Worm (Caenorhabditis elegans) whole organism, young adult: ENCODE data around the gene gpdh-2.
A peak's percentile ranks its signal among the peaks of the same experiment; 100 is the strongest.

Source experiments
- B0336.3 ChIP-seq: fragments of 200-800 bp; sonication (Bioruptor generic); IDR thresholded peaks from 2 replicates; pipeline ENCODE4 v1.3.6; 2022; ENCODE audit warnings: missing genetic modification characterization, missing compliant biosample characterization
- F10E7.11 ChIP-seq: sonication (generic microtip); optimal IDR thresholded peaks from 2 replicates; lab custom pipeline; 2017; ENCODE audit warnings: mild to moderate bottlenecking, missing genetic modification characterization, moderate library complexity, missing compliant biosample characterization
- F33H1.4 ChIP-seq: fragments of 200-800 bp; sonication (Bioruptor generic); IDR thresholded peaks from 2 replicates; pipeline ENCODE4 v1.3.6; 2022; ENCODE audit warnings: missing genetic modification reagents, missing genetic modification characterization, missing compliant biosample characterization
- F55B11.4 ChIP-seq: sonication (generic microtip); optimal IDR thresholded peaks from 2 replicates; lab custom pipeline; 2016; ENCODE audit warnings: missing compliant biosample characterization, missing genetic modification characterization, borderline replicate concordance; ENCODE audit not compliant: insufficient read depth
- K11D2.4 ChIP-seq: fragments of 200-800 bp; sonication (Bioruptor generic); IDR thresholded peaks from 2 replicates; pipeline ENCODE4 v1.3.6; 2022; ENCODE audit warnings: missing genetic modification reagents, missing genetic modification characterization, missing compliant biosample characterization
- Y53F4B.3 ChIP-seq: fragments of 200-800 bp; sonication (Bioruptor generic); IDR thresholded peaks from 2 replicates; pipeline ENCODE4 v1.3.6; 2022; ENCODE audit warnings: missing genetic modification reagents, missing genetic modification characterization, missing compliant biosample characterization
- Y53G8AR.9 ChIP-seq: fragments of 200-800 bp; sonication (Bioruptor generic); conservative IDR thresholded peaks from 2 replicates; pipeline ENCODE4 v1.3.6; 2022; ENCODE audit warnings: missing genetic modification reagents, missing genetic modification characterization, missing compliant biosample characterization
- Y79H2A.3 ChIP-seq: fragments of 200-800 bp; sonication (Bioruptor generic); conservative IDR thresholded peaks from 2 replicates; pipeline ENCODE4 v1.3.6; 2022; ENCODE audit warnings: missing genetic modification reagents, missing genetic modification characterization, missing compliant biosample characterization
- ZK185.1 ChIP-seq: sonication (generic microtip); optimal IDR thresholded peaks from 2 replicates; lab custom pipeline; 2016; ENCODE audit warnings: mild to moderate bottlenecking, missing genetic modification characterization, missing compliant biosample characterization; ENCODE audit not compliant: poor library complexity, severe bottlenecking
- akir-1 ChIP-seq: fragments of 200-800 bp; sonication (Bioruptor generic); optimal IDR thresholded peaks from 2 replicates; lab custom pipeline; 2018; ENCODE audit warnings: mild to moderate bottlenecking, missing genetic modification characterization, moderate library complexity, missing compliant biosample characterization
- aptf-2 ChIP-seq: fragments of 200-800 bp; sonication (Bioruptor generic); conservative IDR thresholded peaks from 2 replicates; pipeline ENCODE4 v1.3.6; 2022; ENCODE audit warnings: missing genetic modification reagents, missing genetic modification characterization, missing compliant biosample characterization
- atf-7 ChIP-seq: sonication (generic microtip); optimal IDR thresholded peaks from 2 replicates; lab custom pipeline; 2017; ENCODE audit warnings: mild to moderate bottlenecking, missing genetic modification characterization, missing compliant biosample characterization
- attf-6 ChIP-seq: fragments of 200-800 bp; sonication (Bioruptor generic); IDR thresholded peaks from 2 replicates; pipeline ENCODE4 v1.3.6; 2022; ENCODE audit warnings: missing genetic modification reagents, missing genetic modification characterization, missing compliant biosample characterization
- bed-2 ChIP-seq: fragments of 200-800 bp; sonication (Bioruptor generic); IDR thresholded peaks from 2 replicates; pipeline ENCODE4 v1.3.6; 2022; ENCODE audit warnings: missing genetic modification reagents, missing genetic modification characterization, missing compliant biosample characterization
- ccch-3 ChIP-seq: fragments of 200-800 bp; sonication (Bioruptor generic); optimal IDR thresholded peaks from 2 replicates; lab custom pipeline; 2018; ENCODE audit warnings: mild to moderate bottlenecking, missing genetic modification characterization, missing compliant biosample characterization
- cebp-1 ChIP-seq, 2 experiments: fragments of 200-800 bp in 1 of 2; sonication (Bioruptor generic) in 1 of 2; sonication (generic microtip) in 1 of 2; IDR thresholded peaks in 1 of 2; optimal IDR thresholded peaks in 1 of 2; 2 replicates each; pipeline versions ENCODE4 v1.3.6 to Lab custom; 2017 to 2022; ENCODE audit warnings: missing compliant biosample characterization in 2 of 2, missing genetic modification characterization in 2 of 2, mild to moderate bottlenecking in 1 of 2, missing genetic modification reagents in 1 of 2, moderate library complexity in 1 of 2
- cebp-2 ChIP-seq: fragments of 200-800 bp; sonication (Bioruptor generic); IDR thresholded peaks from 2 replicates; pipeline ENCODE4 v1.3.6; 2022; ENCODE audit warnings: missing genetic modification characterization, missing compliant biosample characterization
- ceh-100 ChIP-seq: fragments of 200-800 bp; sonication (Bioruptor generic); IDR thresholded peaks from 2 replicates; pipeline ENCODE4 v1.3.6; 2022; ENCODE audit warnings: missing genetic modification reagents, missing genetic modification characterization, missing compliant biosample characterization
- ceh-40 ChIP-seq: fragments of 200-800 bp; sonication (Bioruptor generic); IDR thresholded peaks from 2 replicates; pipeline ENCODE4 v1.3.6; 2022; ENCODE audit warnings: missing genetic modification characterization, missing compliant biosample characterization
- die-1 ChIP-seq: sonication (generic microtip); optimal IDR thresholded peaks from 2 replicates; lab custom pipeline; 2016; ENCODE audit warnings: missing genotype, mild to moderate bottlenecking, missing genetic modification characterization, missing compliant biosample characterization
- dox-1 ChIP-seq: fragments of 200-800 bp; sonication (Bioruptor generic); IDR thresholded peaks from 2 replicates; pipeline ENCODE4 v1.3.6; 2022; ENCODE audit warnings: missing genetic modification reagents, missing genetic modification characterization, missing compliant biosample characterization
- egl-44 ChIP-seq: fragments of 200-800 bp; sonication (Bioruptor generic); IDR thresholded peaks from 2 replicates; pipeline ENCODE4 v1.3.6; 2022; ENCODE audit warnings: missing genetic modification reagents, missing genetic modification characterization, missing compliant biosample characterization
- ekl-4 ChIP-seq: fragments of 200-800 bp; sonication (Bioruptor generic); IDR thresholded peaks from 2 replicates; pipeline ENCODE4 v1.3.6; 2022; ENCODE audit warnings: missing genetic modification reagents, missing genetic modification characterization, missing compliant biosample characterization
- hmg-1.2 ChIP-seq: fragments of 200-800 bp; sonication (Bioruptor generic); IDR thresholded peaks from 2 replicates; pipeline ENCODE4 v1.3.6; 2022; ENCODE audit warnings: missing genetic modification reagents, missing genetic modification characterization, missing compliant biosample characterization
- mes-4 ChIP-seq: sonication (generic microtip); optimal IDR thresholded peaks from 2 replicates; lab custom pipeline; 2016; ENCODE audit warnings: missing genotype, missing genetic modification characterization, missing compliant biosample characterization
- nhr-27 ChIP-seq: fragments of 200-800 bp; sonication (Bioruptor generic); optimal IDR thresholded peaks from 2 replicates; lab custom pipeline; 2018; ENCODE audit warnings: mild to moderate bottlenecking, missing genetic modification characterization, moderate library complexity, missing compliant biosample characterization
- nhr-80 ChIP-seq: sonication (generic microtip); optimal IDR thresholded peaks from 2 replicates; lab custom pipeline; 2016; ENCODE audit warnings: missing genetic modification characterization, missing compliant biosample characterization
- pbrm-1 ChIP-seq: fragments of 200-800 bp; sonication (Bioruptor generic); IDR thresholded peaks from 2 replicates; pipeline ENCODE4 v1.3.6; 2022; ENCODE audit warnings: missing genetic modification reagents, missing genetic modification characterization, missing compliant biosample characterization
- rcor-1 ChIP-seq: fragments of 200-800 bp; sonication (Bioruptor generic); IDR thresholded peaks from 2 replicates; pipeline ENCODE4 v1.3.6; 2022; ENCODE audit warnings: missing genetic modification reagents, missing genetic modification characterization, missing compliant biosample characterization
- repo-1 ChIP-seq: sonication (generic microtip); optimal IDR thresholded peaks from 2 replicates; lab custom pipeline; 2017; ENCODE audit warnings: mild to moderate bottlenecking, missing genetic modification characterization, missing compliant biosample characterization
- rpc-1 ChIP-seq, 2 experiments: fragments of 150-350 bp in 1 of 2; sonication (generic microtip) in 1 of 2; optimal IDR thresholded peaks; 2 replicates each; lab custom pipeline; 2014 to 2018; ENCODE audit warnings: missing biosample characterization in 1 of 2, missing genetic modification characterization in 1 of 2, missing genetic modification reagents in 1 of 2, missing genotype in 1 of 2
- sdz-38 ChIP-seq: sonication (generic microtip); optimal IDR thresholded peaks from 2 replicates; lab custom pipeline; 2016; ENCODE audit warnings: missing genotype, missing genetic modification characterization, missing compliant biosample characterization
- sea-2 ChIP-seq: fragments of 200-800 bp; sonication (Bioruptor generic); IDR thresholded peaks from 2 replicates; pipeline ENCODE4 v1.3.6; 2022; ENCODE audit warnings: missing genetic modification characterization, missing compliant biosample characterization
- snpc-1.1 ChIP-seq: sonication (generic microtip); optimal IDR thresholded peaks from 2 replicates; lab custom pipeline; 2017; ENCODE audit warnings: missing genetic modification characterization, mild to moderate bottlenecking, missing compliant biosample characterization, antibody characterized with exemption, moderate library complexity, missing genotype, missing genetic modification reagents; ENCODE audit not compliant: insufficient read depth
- tlf-1 ChIP-seq: fragments of 200-800 bp; sonication (Bioruptor generic); optimal IDR thresholded peaks from 2 replicates; lab custom pipeline; 2018; ENCODE audit warnings: mild to moderate bottlenecking, missing genetic modification characterization, missing compliant biosample characterization
- xnd-1 ChIP-seq: sonication (generic microtip); optimal IDR thresholded peaks from 2 replicates; lab custom pipeline; 2016; ENCODE audit warnings: missing genotype, missing genetic modification reagents, missing genetic modification characterization, missing compliant biosample characterization
- zfh-2 ChIP-seq: fragments of 200-800 bp; sonication (Bioruptor generic); conservative IDR thresholded peaks from 2 replicates; pipeline ENCODE4 v1.3.6; 2022; ENCODE audit warnings: missing genetic modification reagents, missing genetic modification characterization, missing compliant biosample characterization
- ztf-22 ChIP-seq: fragments of 200-800 bp; sonication (Bioruptor generic); optimal IDR thresholded peaks from 2 replicates; lab custom pipeline; 2018; ENCODE audit warnings: mild to moderate bottlenecking, missing genetic modification characterization, moderate library complexity, missing compliant biosample characterization

The gpdh-2 gene

ce11 chrIII:9817087-9817612 lies 41.8 kb downstream of the gpdh-2 start, which contains the start of gene cnx-1:
TSS of gene cnx-1 (minus strand) at chrIII:9817137.
- no peak for TF ChIP-seq sdz-38 (tag; lab: Kevin White, UChicago)
- TF ChIP-seq nhr-27 (tag; lab: Kevin White, UChicago): no peak
- no peak for TF ChIP-seq xnd-1 (tag; lab: Kevin White, UChicago)
- no peak for TF ChIP-seq F55B11.4 (tag; lab: Kevin White, UChicago)
- no peak for TF ChIP-seq sea-2 (GFP tag; lab: Robert Waterston, UW)
- no peak for TF ChIP-seq akir-1 (GFP tag; lab: Kevin White, UChicago)
- no peak for TF ChIP-seq ztf-22
- no peak for TF ChIP-seq ekl-4
- 0 out of 2 replicates have a peak, but pooled peaks have one; percentile 35 for TF ChIP-seq rcor-1
- peak; percentile 42; the same call in 1 of the 2 replicates for TF ChIP-seq pbrm-1
- TF ChIP-seq dox-1: peak; percentile 8; the same call in 1 of the 2 replicates
- peak; percentile 37; the same call in 1 of the 2 replicates for TF ChIP-seq hmg-1.2
- no peak for TF ChIP-seq cebp-1 (GFP tag; IDR thresholded peaks at IDR 0.05; lab: Robert Waterston, UW)
- TF ChIP-seq cebp-1 (tag; optimal IDR thresholded peaks at IDR 0.05; lab: Kevin White, UChicago): peak; percentile 25
- peak; percentile 2 for TF ChIP-seq nhr-80 (tag; lab: Kevin White, UChicago)
- TF ChIP-seq snpc-1.1: no peak
- 0 out of 2 replicates have a peak, but pooled peaks have one; percentile 15 for TF ChIP-seq Y53G8AR.9 (GFP tag; lab: Robert Waterston, UW)
- TF ChIP-seq F10E7.11 (tag; lab: Kevin White, UChicago): no peak
- TF ChIP-seq F33H1.4 (GFP tag; lab: Robert Waterston, UW): no peak
- no peak for TF ChIP-seq atf-7 (tag; lab: Kevin White, UChicago)
- TF ChIP-seq, all 124 proteins: peak for 7

DNA sequence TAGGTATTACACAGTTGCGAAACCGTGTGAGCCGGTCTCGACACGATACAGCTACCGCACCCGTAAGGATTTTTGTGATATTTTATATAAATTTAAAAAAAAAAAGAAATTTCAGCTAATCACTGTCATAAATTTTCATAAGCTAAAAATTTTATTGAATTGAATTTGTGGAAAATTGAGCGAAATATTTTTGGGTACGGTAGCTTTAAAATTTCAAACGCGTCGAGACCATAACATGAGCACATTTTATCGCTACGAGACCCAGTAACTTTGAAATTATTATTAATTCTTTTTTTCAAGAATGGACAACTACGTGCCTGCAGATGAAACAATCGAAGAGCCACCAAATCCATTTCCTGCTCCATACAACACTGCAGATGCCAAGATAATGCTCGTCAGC lies 45.8 kb downstream of the gpdh-2 start, which contains the start of gene ZK632.14:
Gene ZK632.14 (plus strand): TSS at position 301 of the 400 bp plus-strand sequence.
- no peak for TF ChIP-seq egl-44
- TF ChIP-seq Y79H2A.3 (GFP tag; lab: Robert Waterston, UW): no peak
- no peak for TF ChIP-seq bed-2
- TF ChIP-seq ceh-40: no peak
- no peak for TF ChIP-seq cebp-2
- TF ChIP-seq attf-6: no peak
- no peak for TF ChIP-seq ccch-3 (GFP tag; lab: Kevin White, UChicago)
- no peak for TF ChIP-seq mes-4 (tag; lab: Kevin White, UChicago)
- TF ChIP-seq die-1 (tag; lab: Kevin White, UChicago): no peak
- no peak for TF ChIP-seq rpc-1 (optimal IDR thresholded peaks at IDR 0.05; lab: Kevin White, UChicago)
- no peak for TF ChIP-seq rpc-1 (tag; optimal IDR thresholded peaks at IDR 0.05; lab: Kevin White, UChicago)
- no peak for TF ChIP-seq tlf-1 (GFP tag; lab: Kevin White, UChicago)
- no peak for TF ChIP-seq B0336.3
- TF ChIP-seq K11D2.4 (GFP tag; lab: Robert Waterston, UW): no peak
- TF ChIP-seq repo-1 (tag; lab: Kevin White, UChicago): no peak
- TF ChIP-seq zfh-2 (GFP tag; lab: Robert Waterston, UW): no peak
- no peak for TF ChIP-seq ekl-4

DNA sequence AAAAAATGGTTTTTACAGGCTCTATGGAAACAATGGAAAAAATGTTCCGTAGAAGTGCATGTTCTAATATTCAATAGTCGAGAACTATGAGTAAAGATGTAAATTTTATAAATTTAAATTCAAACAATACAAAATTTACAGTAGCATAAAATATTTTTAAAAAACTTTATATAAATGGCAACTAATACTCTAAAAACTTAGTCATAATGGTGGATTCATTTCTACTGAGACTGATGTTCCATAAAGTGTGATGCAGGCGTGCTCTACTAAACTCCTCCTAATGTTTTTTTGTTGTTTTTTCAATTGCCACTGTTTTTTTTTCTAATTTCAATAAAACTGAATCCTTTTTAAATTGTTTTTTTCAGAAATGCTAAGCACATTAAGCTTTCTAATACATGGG lies 50.8 kb downstream of the gpdh-2 start, which contains the start of gene gtap-2:
Gene gtap-2 (plus strand): TSS at position 366 of the 400 bp plus-strand sequence.
- TF ChIP-seq Y53F4B.3 (GFP tag; lab: Robert Waterston, UW) (no peak), ZK185.1 (tag; lab: Kevin White, UChicago) (peak; percentile 7), aptf-2 (GFP tag; lab: Robert Waterston, UW) (no peak), ceh-100 (GFP tag; lab: Robert Waterston, UW) (peak; percentile 85), xnd-1 (tag; lab: Kevin White, UChicago) (no peak)
- TF ChIP-seq, all 124 proteins: peak for 2
